Fruit fly (Drosophila melanogaster) whole organism, embryonic: Measurements from ENCODE around the gene Ada1-2.

Source experiments
- Atf3 ChIP-seq: fragments of 200-800 bp; sonication (Bioruptor generic); optimal IDR thresholded peaks from 3 replicates; lab custom pipeline; 2016; ENCODE audit warnings: missing biosample characterization, missing genetic modification characterization
- Atf6 ChIP-seq: fragments of 200-800 bp; sonication (Bioruptor generic); IDR thresholded peaks from 2 replicates; pipeline ENCODE4 v1.3.6; 2022; ENCODE audit warnings: missing biosample characterization, missing genetic modification characterization
- CG11085 ChIP-seq: fragments of 200-800 bp; sonication (Bioruptor generic); IDR thresholded peaks from 2 replicates; pipeline ENCODE4 v1.3.6; 2022; ENCODE audit warnings: missing biosample characterization, missing genetic modification characterization
- CG12155 ChIP-seq: fragments of 200-800 bp; sonication (Bioruptor generic); optimal IDR thresholded peaks from 3 replicates; lab custom pipeline; 2016; ENCODE audit warnings: missing biosample characterization, missing genetic modification characterization
- CG12219 ChIP-seq: fragments of 200-800 bp; sonication (Bioruptor generic); optimal IDR thresholded peaks from 3 replicates; lab custom pipeline; 2018; ENCODE audit warnings: missing biosample characterization, mild to moderate bottlenecking, missing genetic modification characterization
- CG13123 ChIP-seq: fragments of 200-800 bp; sonication (Bioruptor generic); optimal IDR thresholded peaks from 2 replicates; lab custom pipeline; 2016; ENCODE audit warnings: missing biosample characterization, missing genetic modification characterization
- CG13296 ChIP-seq: fragments of 200-800 bp; sonication (Bioruptor generic); optimal IDR thresholded peaks from 3 replicates; lab custom pipeline; 2018; ENCODE audit warnings: missing biosample characterization, mild to moderate bottlenecking, missing genetic modification characterization
- CG13424 ChIP-seq: fragments of 200-800 bp; sonication (Bioruptor generic); optimal IDR thresholded peaks from 2 replicates; lab custom pipeline; 2019; ENCODE audit warnings: missing biosample characterization, mild to moderate bottlenecking, missing genetic modification characterization, moderate library complexity
- CG14050 ChIP-seq: fragments of 200-800 bp; sonication (Bioruptor generic); IDR thresholded peaks from 3 replicates; pipeline ENCODE4 v1.3.6; 2022; ENCODE audit warnings: missing biosample characterization, missing genetic modification characterization
- CG15601 ChIP-seq: fragments of 200-800 bp; sonication (Bioruptor generic); optimal IDR thresholded peaks from 3 replicates; lab custom pipeline; 2019; ENCODE audit warnings: missing biosample characterization, mild to moderate bottlenecking, missing genetic modification characterization, moderate library complexity
- CG1602 ChIP-seq: fragments of 200-800 bp; sonication (Bioruptor generic); optimal IDR thresholded peaks from 3 replicates; lab custom pipeline; 2016; ENCODE audit warnings: missing biosample characterization, missing genetic modification characterization
- CG16779 ChIP-seq: fragments of 200-800 bp; sonication (Bioruptor generic); IDR thresholded peaks from 2 replicates; pipeline ENCODE4 v1.3.6; 2022; ENCODE audit warnings: missing biosample characterization, missing genetic modification characterization
- CG16815 ChIP-seq: fragments of 200-800 bp; sonication (Bioruptor generic); optimal IDR thresholded peaks from 3 replicates; lab custom pipeline; 2017; ENCODE audit warnings: missing biosample characterization, mild to moderate bottlenecking, missing genetic modification characterization
- CG16863 ChIP-seq: fragments of 200-800 bp; sonication (Bioruptor generic); optimal IDR thresholded peaks from 3 replicates; lab custom pipeline; 2016; ENCODE audit warnings: missing biosample characterization, missing genetic modification characterization
- CG17359 ChIP-seq: fragments of 200-800 bp; sonication (Bioruptor generic); optimal IDR thresholded peaks from 3 replicates; lab custom pipeline; 2018; ENCODE audit warnings: missing biosample characterization, mild to moderate bottlenecking, missing genetic modification characterization, moderate library complexity
- CG17361 ChIP-seq: fragments of 200-800 bp; sonication (Bioruptor generic); IDR thresholded peaks from 3 replicates; pipeline ENCODE4 v1.3.6; 2022; ENCODE audit warnings: missing biosample characterization, missing genetic modification characterization
- CG18262 ChIP-seq: fragments of 200-800 bp; optimal IDR thresholded peaks from 3 replicates; lab custom pipeline; 2019; ENCODE audit warnings: missing biosample characterization, mild to moderate bottlenecking, missing genetic modification characterization, moderate library complexity
- CG2889 ChIP-seq: fragments of 200-800 bp; sonication (Bioruptor generic); IDR thresholded peaks from 3 replicates; pipeline ENCODE4 v1.3.6; 2022; ENCODE audit warnings: missing biosample characterization, missing genetic modification characterization
- CG42726 ChIP-seq: fragments of 200-800 bp; sonication (Bioruptor generic); IDR thresholded peaks from 2 replicates; pipeline ENCODE4 v1.3.6; 2022; ENCODE audit warnings: missing biosample characterization, missing genetic modification characterization; ENCODE audit not compliant: partially characterized antibody
- CG4730 ChIP-seq: fragments of 200-800 bp; sonication (Bioruptor generic); IDR thresholded peaks from 2 replicates; pipeline ENCODE4 v1.3.6; 2022; ENCODE audit warnings: missing biosample characterization, missing genetic modification characterization
- CG5180 ChIP-seq: fragments of 200-800 bp; sonication (Bioruptor generic); optimal IDR thresholded peaks from 3 replicates; lab custom pipeline; 2017; ENCODE audit warnings: missing biosample characterization, missing genetic modification characterization, mild to moderate bottlenecking, moderate library complexity, missing genetic modification reagents
- CG8089 ChIP-seq: fragments of 200-800 bp; sonication (Bioruptor generic); optimal IDR thresholded peaks from 3 replicates; lab custom pipeline; 2016; ENCODE audit warnings: missing biosample characterization, missing genetic modification characterization
- CG8478 ChIP-seq: fragments of >200 bp; optimal IDR thresholded peaks from 2 replicates; lab custom pipeline; 2018
- Dll ChIP-seq: fragments of 200-800 bp; sonication (Bioruptor generic); IDR thresholded peaks from 4 replicates; pipeline ENCODE4 v1.3.6; 2022; ENCODE audit warnings: missing biosample characterization, missing genetic modification characterization; ENCODE audit not compliant: partially characterized antibody
- E2f2 ChIP-seq: fragments of 200-800 bp; sonication (Bioruptor generic); IDR thresholded peaks from 2 replicates; pipeline ENCODE4 v1.3.6; 2022; ENCODE audit warnings: missing biosample characterization, missing genetic modification characterization
- Hmr ChIP-seq: fragments of 200-800 bp; sonication (Bioruptor generic); optimal IDR thresholded peaks from 3 replicates; lab custom pipeline; 2017; ENCODE audit warnings: mild to moderate bottlenecking, missing biosample characterization, missing genetic modification reagents, missing genetic modification characterization
- Hr78 ChIP-seq, 2 experiments: fragments of 200-800 bp in 1 of 2; fragments of >200 bp in 1 of 2; sonication (Bioruptor generic) in 1 of 2; optimal IDR thresholded peaks; 2 replicates each; lab custom pipeline; 2017 to 2019; ENCODE audit warnings: missing biosample characterization in 2 of 2, missing genetic modification characterization in 2 of 2, mild to moderate bottlenecking in 1 of 2, moderate library complexity in 1 of 2
- Rfx ChIP-seq: fragments of 200-800 bp; sonication (Bioruptor generic); IDR thresholded peaks from 2 replicates; pipeline ENCODE4 v1.3.6; 2022; ENCODE audit warnings: missing biosample characterization, missing genetic modification characterization
- Spps ChIP-seq: fragments of 200-800 bp; sonication (Bioruptor generic); optimal IDR thresholded peaks from 2 replicates; lab custom pipeline; 2018; ENCODE audit warnings: missing biosample characterization, mild to moderate bottlenecking, missing genetic modification characterization
- Sry-β ChIP-seq: fragments of 200-800 bp; sonication (Bioruptor generic); optimal IDR thresholded peaks from 2 replicates; lab custom pipeline; 2018; ENCODE audit warnings: missing biosample characterization, mild to moderate bottlenecking, missing genetic modification characterization, moderate library complexity
- Ssrp ChIP-seq: fragments of 200-800 bp; sonication (Bioruptor generic); optimal IDR thresholded peaks from 2 replicates; lab custom pipeline; 2018; ENCODE audit warnings: missing biosample characterization, mild to moderate bottlenecking, missing genetic modification characterization, moderate library complexity
- az2 ChIP-seq: fragments of 200-800 bp; sonication (Bioruptor generic); optimal IDR thresholded peaks from 3 replicates; lab custom pipeline; 2016; ENCODE audit warnings: missing biosample characterization, missing genetic modification characterization
- bigmax ChIP-seq: fragments of 200-800 bp; sonication (Bioruptor generic); optimal IDR thresholded peaks from 2 replicates; lab custom pipeline; 2018; ENCODE audit warnings: missing biosample characterization, mild to moderate bottlenecking, missing genetic modification characterization
- cas ChIP-seq: fragments of 200-800 bp; sonication (Bioruptor generic); IDR thresholded peaks from 2 replicates; pipeline ENCODE4 v1.3.6; 2022; ENCODE audit warnings: missing biosample characterization, missing genetic modification characterization
- chn ChIP-seq: fragments of 200-800 bp; sonication (Bioruptor generic); optimal IDR thresholded peaks from 2 replicates; lab custom pipeline; 2016; ENCODE audit warnings: missing biosample characterization, missing genetic modification characterization
- dan ChIP-seq: fragments of 200-800 bp; sonication (Bioruptor generic); IDR thresholded peaks from 2 replicates; pipeline ENCODE4 v1.3.6; 2022; ENCODE audit warnings: missing biosample characterization, missing genetic modification characterization
- dysf ChIP-seq: fragments of 200-800 bp; sonication (Bioruptor generic); IDR thresholded peaks from 3 replicates; pipeline ENCODE4 v1.3.6; 2022; ENCODE audit warnings: missing biosample characterization, missing genetic modification characterization
- fd64A ChIP-seq: fragments of 200-800 bp; sonication (Bioruptor generic); optimal IDR thresholded peaks from 3 replicates; lab custom pipeline; 2018; ENCODE audit warnings: missing biosample characterization, mild to moderate bottlenecking, missing genetic modification characterization
- fu2 ChIP-seq: fragments of 200-800 bp; sonication (Bioruptor generic); optimal IDR thresholded peaks from 2 replicates; lab custom pipeline; 2016; ENCODE audit warnings: missing biosample characterization, missing genetic modification characterization
- inv ChIP-seq: fragments of 200-800 bp; sonication (Bioruptor generic); IDR thresholded peaks from 2 replicates; pipeline ENCODE4 v1.3.6; 2022; ENCODE audit warnings: missing biosample characterization, missing genetic modification characterization; ENCODE audit not compliant: partially characterized antibody
- jing ChIP-seq: fragments of 200-800 bp; sonication (Bioruptor generic); optimal IDR thresholded peaks from 2 replicates; lab custom pipeline; 2018; ENCODE audit warnings: missing biosample characterization, mild to moderate bottlenecking, missing genetic modification characterization
- ken ChIP-seq: fragments of 200-800 bp; sonication (Bioruptor generic); IDR thresholded peaks from 3 replicates; pipeline ENCODE4 v1.3.6; 2022; ENCODE audit warnings: missing biosample characterization, missing genetic modification characterization
- lbe ChIP-seq: fragments of 200-800 bp; sonication (Bioruptor generic); optimal IDR thresholded peaks from 2 replicates; lab custom pipeline; 2016; ENCODE audit warnings: missing biosample characterization, mild to moderate bottlenecking, missing genetic modification characterization
- maf-S ChIP-seq: fragments of 200-800 bp; sonication (Bioruptor generic); optimal IDR thresholded peaks from 2 replicates; lab custom pipeline; 2016; ENCODE audit warnings: missing biosample characterization, missing genetic modification characterization
- phol ChIP-seq: fragments of 200-800 bp; sonication (Bioruptor generic); optimal IDR thresholded peaks from 3 replicates; lab custom pipeline; 2018; ENCODE audit warnings: missing biosample characterization, mild to moderate bottlenecking, missing genetic modification characterization, moderate library complexity
- ranshi ChIP-seq: fragments of 200-800 bp; sonication (Bioruptor generic); IDR thresholded peaks from 2 replicates; pipeline ENCODE4 v1.3.6; 2022; ENCODE audit warnings: missing biosample characterization, missing genetic modification characterization
- schlank ChIP-seq: fragments of 200-800 bp; sonication (Bioruptor generic); optimal IDR thresholded peaks from 2 replicates; lab custom pipeline; 2018; ENCODE audit warnings: missing biosample characterization, mild to moderate bottlenecking, missing genetic modification characterization
- sisA ChIP-seq: fragments of 200-800 bp; sonication (Bioruptor generic); IDR thresholded peaks from 2 replicates; pipeline ENCODE4 v1.3.6; 2022; ENCODE audit warnings: missing biosample characterization, missing genetic modification characterization
- sr ChIP-seq: fragments of 200-800 bp; sonication (Bioruptor generic); IDR thresholded peaks from 3 replicates; pipeline ENCODE4 v1.3.6; 2022; ENCODE audit warnings: missing biosample characterization, missing genetic modification characterization
- tio ChIP-seq: fragments of 200-800 bp; sonication (Bioruptor generic); optimal IDR thresholded peaks from 2 replicates; lab custom pipeline; 2017; ENCODE audit warnings: missing biosample characterization, missing genetic modification characterization, inconsistent platforms
- ttk ChIP-seq: fragments of 200-800 bp; sonication (Bioruptor generic); IDR thresholded peaks from 2 replicates; pipeline ENCODE4 v2.1.2; 2022; ENCODE audit warnings: missing biosample characterization, missing genetic modification characterization

Ada1-2 gene

dm6 chr2L:12010100-12010876 lies 17.6 kb downstream of the Ada1-2 start (continued):
- no peak for TF ChIP-seq ken (GFP tag; lab: Robert Waterston, UW)
- TF ChIP-seq CG14050 (GFP tag; lab: Robert Waterston, UW) = no peak
- no peak for TF ChIP-seq phol (tag; lab: Kevin White, UChicago)
- TF ChIP-seq CG16863 (GFP tag; lab: Kevin White, UChicago) = no peak
- no peak for TF ChIP-seq Atf6 (GFP tag; lab: Robert Waterston, UW)
- peak; percentile 80 for TF ChIP-seq chn (GFP tag; lab: Kevin White, UChicago)
- TF ChIP-seq ttk (GFP tag; lab: Robert Waterston, UW) = no peak
- no peak for TF ChIP-seq maf-S
- no peak for TF ChIP-seq CG13424 (tag; lab: Kevin White, UChicago)
- no peak for TF ChIP-seq CG13296
- TF ChIP-seq CG16779 (GFP tag; lab: Robert Waterston, UW) = no peak
- no peak for TF ChIP-seq CG1602 (GFP tag; lab: Kevin White, UChicago)
- TF ChIP-seq az2 (GFP tag; lab: Kevin White, UChicago) = no peak
- TF ChIP-seq cas (GFP tag; lab: Robert Waterston, UW) = no peak
- TF ChIP-seq CG42726 (GFP tag; lab: Robert Waterston, UW) = no peak
- TF ChIP-seq inv (GFP tag; lab: Robert Waterston, UW) = no peak
- no peak for TF ChIP-seq bigmax
- TF ChIP-seq Hmr (GFP tag; lab: Kevin White, UChicago) = peak; percentile 84
- peak; percentile 47 for TF ChIP-seq lbe (GFP tag; lab: Kevin White, UChicago)
- TF ChIP-seq CG17361 (GFP tag; lab: Robert Waterston, UW) = no peak
- TF ChIP-seq CG13123 (GFP tag; lab: Kevin White, UChicago) = no peak
- no peak for TF ChIP-seq E2f2 (GFP tag; lab: Robert Waterston, UW)
- TF ChIP-seq dysf (GFP tag; lab: Robert Waterston, UW) = no peak
- no peak for TF ChIP-seq CG16815 (GFP tag; lab: Kevin White, UChicago)
- peak in 1 of 2 experiments; percentile 58 for TF ChIP-seq Hr78 (GFP tag; optimal IDR thresholded peaks at IDR 0.05; lab: Kevin White, UChicago)
- TF ChIP-seq CG8089 = no peak
- no peak for TF ChIP-seq CG18262 (tag; lab: Kevin White, UChicago)
- no peak for TF ChIP-seq fu2 (GFP tag; lab: Kevin White, UChicago)
- no peak for TF ChIP-seq jing (GFP tag; lab: Kevin White, UChicago)
- TF ChIP-seq Ssrp (tag; lab: Kevin White, UChicago) = no peak
- TF ChIP-seq sr (GFP tag; lab: Robert Waterston, UW) = no peak
- no peak for TF ChIP-seq Atf3 (GFP tag; lab: Kevin White, UChicago)
- TF ChIP-seq Spps (tag; lab: Kevin White, UChicago) = no peak
- TF ChIP-seq CG11085 (GFP tag; lab: Robert Waterston, UW) = no peak
- TF ChIP-seq CG15601 = peak; percentile 100
- TF ChIP-seq CG17359 (tag; lab: Kevin White, UChicago) = no peak
- peak; percentile 55 for TF ChIP-seq fd64A (GFP tag; lab: Kevin White, UChicago)
- no peak for TF ChIP-seq Rfx (GFP tag; lab: Robert Waterston, UW)
- no peak for TF ChIP-seq ranshi (GFP tag; lab: Robert Waterston, UW)
- TF ChIP-seq CG12219 (GFP tag; lab: Kevin White, UChicago) = no peak
- TF ChIP-seq dan (GFP tag; lab: Robert Waterston, UW) = no peak
- no peak for TF ChIP-seq tio (GFP tag; lab: Kevin White, UChicago)
- no peak for TF ChIP-seq Dll
- TF ChIP-seq sisA (GFP tag; lab: Robert Waterston, UW) = no peak
- TF ChIP-seq schlank (tag; lab: Kevin White, UChicago) = no peak
- no peak for TF ChIP-seq CG4730
- TF ChIP-seq CG2889 (GFP tag; lab: Robert Waterston, UW) = no peak
- peak; percentile 96 for TF ChIP-seq CG5180 (GFP tag; lab: Kevin White, UChicago)
- peak; percentile 36 for TF ChIP-seq Sry-β
- peak; percentile 82 for TF ChIP-seq CG12155
- no peak for TF ChIP-seq CG8478 (lab: Kevin White, UChicago)
